Worm (Caenorhabditis elegans) whole organism, L1 larva: ENCODE data around the gene grld-1.

Experiments used
- blmp-1 ChIP-seq: fragments of 150-350 bp; optimal IDR thresholded peaks from 2 replicates; lab custom pipeline; 2014; ENCODE audit warnings: missing biosample characterization, missing genetic modification characterization
- ceh-8 ChIP-seq: fragments of 200-800 bp; sonication (Bioruptor generic); optimal IDR thresholded peaks from 2 replicates; lab custom pipeline; 2018; ENCODE audit warnings: mild to moderate bottlenecking, missing genetic modification characterization, moderate library complexity, missing compliant biosample characterization
- ceh-82 ChIP-seq, 3 experiments: fragments of 150-350 bp in 1 of 3; sonication (generic microtip) in 2 of 3; optimal IDR thresholded peaks; 2 replicates each; lab custom pipeline; 2014 to 2017; ENCODE audit warnings: missing biosample characterization in 3 of 3, missing genetic modification characterization in 3 of 3
- ceh-88 ChIP-seq: fragments of 200-800 bp; sonication (Bioruptor generic); IDR thresholded peaks from 2 replicates; pipeline ENCODE4 v1.3.6; 2022; ENCODE audit warnings: missing genetic modification characterization, missing compliant biosample characterization
- dpl-1 ChIP-seq, 3 experiments: fragments of 150-350 bp in 2 of 3; sonication (generic microtip) in 1 of 3; optimal IDR thresholded peaks; 2 replicates each; lab custom pipeline; 2014 to 2017; ENCODE audit warnings: missing biosample characterization in 3 of 3, missing genetic modification characterization in 3 of 3, missing genetic modification reagents in 3 of 3
- elt-2 ChIP-seq: sonication (generic microtip); optimal IDR thresholded peaks from 2 replicates; lab custom pipeline; 2016; ENCODE audit warnings: missing genetic modification characterization, mild to moderate bottlenecking, inconsistent platforms, missing compliant biosample characterization, missing genetic modification reagents
- elt-3 ChIP-seq, 6 experiments: fragments of 150-350 bp in 1 of 6; sonication (generic microtip); optimal IDR thresholded peaks; 2 replicates each; lab custom pipeline; 2017 to 2018; ENCODE audit warnings: missing biosample characterization in 6 of 6, missing genetic modification characterization in 6 of 6, inconsistent platforms in 1 of 6
- ets-5 ChIP-seq: fragments of 200-800 bp; sonication (Bioruptor generic); IDR thresholded peaks from 2 replicates; pipeline ENCODE4 v1.3.6; 2022; ENCODE audit warnings: missing genetic modification characterization, missing compliant biosample characterization
- fkh-4 ChIP-seq: sonication (generic microtip); optimal IDR thresholded peaks from 2 replicates; lab custom pipeline; 2016; ENCODE audit warnings: missing compliant biosample characterization, missing genetic modification characterization, borderline replicate concordance
- fos-1 ChIP-seq: fragments of 150-350 bp; optimal IDR thresholded peaks from 2 replicates; lab custom pipeline; 2014; ENCODE audit warnings: missing biosample characterization, missing genetic modification characterization
- hlh-4 ChIP-seq: sonication (generic microtip); optimal IDR thresholded peaks from 2 replicates; lab custom pipeline; 2016; ENCODE audit warnings: mild to moderate bottlenecking, missing genetic modification characterization, missing compliant biosample characterization
- hpl-2 ChIP-seq: fragments of 150-350 bp; optimal IDR thresholded peaks from 2 replicates; lab custom pipeline; 2014; ENCODE audit warnings: missing biosample characterization, missing genetic modification reagents, missing genetic modification characterization
- isw-1 ChIP-seq: fragments of 200-800 bp; sonication (Bioruptor generic); IDR thresholded peaks from 2 replicates; pipeline ENCODE4 v1.3.6; 2022; ENCODE audit warnings: missing genetic modification characterization, missing compliant biosample characterization
- lin-14 ChIP-seq: fragments of 200-800 bp; sonication (Bioruptor generic); optimal IDR thresholded peaks from 2 replicates; lab custom pipeline; 2018; ENCODE audit warnings: mild to moderate bottlenecking, missing genetic modification characterization, moderate library complexity, missing compliant biosample characterization
- lin-15B ChIP-seq: fragments of 150-350 bp; sonication (generic microtip); optimal IDR thresholded peaks from 3 replicates; lab custom pipeline; 2014; ENCODE audit warnings: missing biosample characterization, missing genetic modification characterization
- lin-35 ChIP-seq, 2 experiments: fragments of 150-350 bp; optimal IDR thresholded peaks; 2 replicates each; lab custom pipeline; 2014; ENCODE audit warnings: missing biosample characterization in 2 of 2, missing genetic modification characterization in 2 of 2, missing genetic modification reagents in 2 of 2
- mab-9 ChIP-seq: fragments of 200-800 bp; sonication (Bioruptor generic); IDR thresholded peaks from 2 replicates; pipeline ENCODE4 v1.3.6; 2022; ENCODE audit warnings: missing genetic modification reagents, missing genetic modification characterization, missing compliant biosample characterization
- mep-1 ChIP-seq: fragments of 150-350 bp; optimal IDR thresholded peaks from 2 replicates; lab custom pipeline; 2014; ENCODE audit warnings: missing biosample characterization, missing genetic modification characterization
- nhr-19 ChIP-seq: fragments of 200-800 bp; sonication (Bioruptor generic); conservative IDR thresholded peaks from 2 replicates; pipeline ENCODE4 v1.3.6; 2022; ENCODE audit warnings: missing genetic modification characterization, missing compliant biosample characterization
- nhr-20 ChIP-seq: sonication (generic microtip); optimal IDR thresholded peaks from 2 replicates; lab custom pipeline; 2016; ENCODE audit warnings: mild to moderate bottlenecking, missing genetic modification characterization, missing compliant biosample characterization
- nhr-28 ChIP-seq: fragments of 150-350 bp; optimal IDR thresholded peaks from 2 replicates; lab custom pipeline; 2014; ENCODE audit warnings: missing biosample characterization, missing genetic modification characterization
- nhr-47 ChIP-seq: sonication (generic microtip); optimal IDR thresholded peaks from 2 replicates; lab custom pipeline; 2016; ENCODE audit warnings: mild to moderate bottlenecking, missing genetic modification characterization, moderate library complexity, missing compliant biosample characterization
- nhr-77 ChIP-seq: fragments of 150-350 bp; optimal IDR thresholded peaks from 2 replicates; lab custom pipeline; 2014; ENCODE audit warnings: missing biosample characterization, missing genetic modification characterization
- nhr-84 ChIP-seq: sonication (generic microtip); optimal IDR thresholded peaks from 2 replicates; lab custom pipeline; 2017; ENCODE audit warnings: missing biosample characterization, missing genetic modification characterization
- nhr-85 ChIP-seq: sonication (generic microtip); peaks from one replicate; lab custom pipeline; 2016; ENCODE audit warnings: missing genetic modification characterization, inconsistent platforms, missing compliant biosample characterization
- nhr-90 ChIP-seq: sonication (generic microtip); optimal IDR thresholded peaks from 2 replicates; lab custom pipeline; 2016; ENCODE audit warnings: mild to moderate bottlenecking, missing genetic modification characterization, missing compliant biosample characterization; ENCODE audit not compliant: poor library complexity
- pag-3 ChIP-seq: sonication (generic microtip); optimal IDR thresholded peaks from 2 replicates; lab custom pipeline; 2017; ENCODE audit warnings: missing genetic modification characterization, mild to moderate bottlenecking, missing compliant biosample characterization, antibody characterized with exemption, borderline replicate concordance; ENCODE audit not compliant: insufficient read depth
- rnt-1 ChIP-seq: sonication (generic microtip); optimal IDR thresholded peaks from 2 replicates; lab custom pipeline; 2016; ENCODE audit warnings: mild to moderate bottlenecking, missing genetic modification characterization, moderate library complexity, missing compliant biosample characterization
- skn-1 ChIP-seq: fragments of 150-350 bp; optimal IDR thresholded peaks from 2 replicates; lab custom pipeline; 2014; ENCODE audit warnings: missing biosample characterization, missing genetic modification characterization
- snpc-4 ChIP-seq: fragments of 150-350 bp; optimal IDR thresholded peaks from 2 replicates; lab custom pipeline; 2014; ENCODE audit warnings: missing biosample characterization, missing genetic modification characterization
- snu-23 ChIP-seq: sonication (generic microtip); optimal IDR thresholded peaks from 2 replicates; lab custom pipeline; 2016; ENCODE audit warnings: missing genetic modification characterization, missing compliant biosample characterization
- sup-37 ChIP-seq: fragments of 200-800 bp; sonication (Bioruptor generic); optimal IDR thresholded peaks from 2 replicates; lab custom pipeline; 2018; ENCODE audit warnings: mild to moderate bottlenecking, missing genetic modification characterization, missing compliant biosample characterization
- swsn-7 ChIP-seq: sonication (generic microtip); optimal IDR thresholded peaks from 2 replicates; lab custom pipeline; 2016; ENCODE audit warnings: missing genetic modification characterization, missing compliant biosample characterization
- tbx-2 ChIP-seq: sonication (generic microtip); optimal IDR thresholded peaks from 2 replicates; lab custom pipeline; 2016; ENCODE audit warnings: missing genetic modification characterization, missing compliant biosample characterization
- tlp-1 ChIP-seq: fragments of 150-350 bp; optimal IDR thresholded peaks from 2 replicates; lab custom pipeline; 2014; ENCODE audit warnings: missing biosample characterization, missing genetic modification characterization
- unc-130 ChIP-seq: fragments of 150-350 bp; optimal IDR thresholded peaks from 2 replicates; lab custom pipeline; 2017; ENCODE audit warnings: missing biosample characterization, missing genetic modification characterization, inconsistent platforms
- unc-30 ChIP-seq: sonication (generic microtip); optimal IDR thresholded peaks from 2 replicates; lab custom pipeline; 2017; ENCODE audit warnings: missing biosample characterization, missing genetic modification characterization
- unc-62 ChIP-seq: fragments of 150-350 bp; optimal IDR thresholded peaks from 2 replicates; lab custom pipeline; 2014; ENCODE audit warnings: missing biosample characterization, missing genetic modification reagents, missing genetic modification characterization
- vab-15 ChIP-seq: sonication (generic microtip); optimal IDR thresholded peaks from 2 replicates; lab custom pipeline; 2017; ENCODE audit warnings: missing genotype, mild to moderate bottlenecking, missing genetic modification characterization, missing compliant biosample characterization
- xbp-1 ChIP-seq: sonication (generic microtip); optimal IDR thresholded peaks from 2 replicates; lab custom pipeline; 2016; ENCODE audit warnings: missing genetic modification characterization, missing compliant biosample characterization
- zip-4 ChIP-seq: fragments of 200-800 bp; sonication (Bioruptor generic); optimal IDR thresholded peaks from 2 replicates; lab custom pipeline; 2018; ENCODE audit warnings: mild to moderate bottlenecking, missing genetic modification characterization, moderate library complexity, missing compliant biosample characterization

The grld-1 gene

DNA sequence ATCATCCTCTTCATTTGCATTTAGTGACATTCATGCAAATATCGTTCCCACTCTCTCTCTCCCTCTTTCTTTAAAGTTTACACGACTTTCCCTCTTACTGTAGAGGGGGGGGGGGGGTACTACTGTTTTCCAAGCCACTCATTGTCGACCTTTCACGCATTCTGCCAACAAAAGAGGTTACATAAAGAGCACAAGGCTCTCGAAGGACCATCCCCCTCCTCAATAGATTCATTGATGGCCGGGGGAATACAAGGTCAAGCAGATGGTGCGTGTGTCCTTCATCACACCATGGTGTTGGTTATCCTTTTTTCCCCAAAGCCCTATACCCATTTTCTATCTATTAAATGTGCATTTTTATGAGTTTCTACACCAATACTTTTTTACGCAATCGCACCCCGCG, 47.3 kb upstream of the grld-1 start:
- TF ChIP-seq nhr-47 (tag; lab: Kevin White, UChicago) = no peak

DNA sequence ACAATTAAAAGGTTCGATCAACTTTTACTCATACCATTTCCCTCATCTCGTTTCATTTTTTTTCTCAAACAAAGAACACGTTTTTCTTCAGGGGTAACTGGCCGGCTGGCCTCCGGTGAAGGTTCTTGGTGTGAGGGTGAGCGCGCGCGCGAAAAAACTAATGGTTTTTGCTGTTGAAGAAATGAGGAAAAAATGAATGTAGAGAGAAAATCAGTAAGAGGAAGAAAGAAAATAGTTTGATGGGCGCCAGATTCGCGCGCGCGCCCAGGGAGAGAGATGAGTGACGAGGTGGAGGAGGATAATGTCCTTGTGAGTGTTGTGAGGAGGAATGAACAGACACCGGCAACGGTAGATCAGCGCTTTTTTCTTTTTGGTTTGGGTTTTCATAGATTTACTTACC, 45.3 kb upstream of the grld-1 start:
- TF ChIP-seq vab-15 (tag; lab: Kevin White, UChicago) (no peak), mep-1 (tag; lab: Kevin White, UChicago) (peak; percentile 31), nhr-28 (tag; lab: Kevin White, UChicago) (no peak), blmp-1 (peak; percentile 89), lin-35 (GFP tag; optimal IDR thresholded peaks at IDR 0.05; lab: Kevin White, UChicago) (peak in 1 of 2 experiments; percentile 40), dpl-1 (GFP tag; optimal IDR thresholded peaks at IDR 0.05; lab: Kevin White, UChicago) (peak in 1 of 3 experiments; percentile 38), hpl-2 (GFP tag; lab: Kevin White, UChicago) (no peak), pag-3 (tag; lab: Kevin White, UChicago) (no peak), unc-62 (GFP tag; lab: Kevin White, UChicago) (no peak), fos-1 (tag; lab: Kevin White, UChicago) (no peak), tlp-1 (tag; lab: Kevin White, UChicago) (no peak), lin-15B (tag; lab: Kevin White, UChicago) (no peak), skn-1 (no peak), nhr-90 (tag; lab: Kevin White, UChicago) (no peak), ceh-82 (tag; optimal IDR thresholded peaks at IDR 0.05; lab: Kevin White, UChicago) (peak in 1 of 3 experiments; percentile 10), nhr-77 (no peak), elt-3 (tag; optimal IDR thresholded peaks at IDR 0.05; lab: Kevin White, UChicago) (no peak), xbp-1 (no peak), snu-23 (GFP tag; lab: Kevin White, UChicago) (peak; percentile 33), nhr-20 (tag; lab: Kevin White, UChicago) (peak; percentile 12), lin-14 (GFP tag; lab: Kevin White, UChicago) (peak; percentile 74), nhr-84 (no peak)
- TF ChIP-seq, all 84 proteins: peak for 8

DNA sequence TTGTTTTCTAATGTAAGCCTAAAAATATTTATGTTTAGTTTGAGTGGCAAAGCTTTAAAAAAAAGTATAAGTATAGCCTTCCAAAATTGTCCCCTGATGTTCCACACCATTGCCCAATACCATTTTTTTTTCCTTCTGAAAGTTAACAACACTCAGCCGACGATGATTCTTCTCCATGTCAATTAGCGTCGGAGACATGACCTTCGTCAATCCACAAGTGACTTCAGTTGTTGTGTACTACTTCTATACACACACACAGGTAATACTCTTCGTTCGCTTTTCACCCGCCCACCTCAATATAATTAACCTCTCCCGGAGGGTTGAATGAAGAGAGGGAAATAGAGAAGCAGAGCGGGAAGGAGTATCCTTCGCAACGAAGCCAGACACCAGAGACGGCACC, 39.0 kb upstream of the grld-1 start, which contains the start of gene cutl-24:
cutl-24 (plus strand) TSS at position 301 of the 400 bp plus-strand sequence.
- TF ChIP-seq ceh-8 (GFP tag; lab: Kevin White, UChicago) (no peak), tbx-2 (tag; lab: Kevin White, UChicago) (no peak), sup-37 (GFP tag; lab: Kevin White, UChicago) (no peak), lin-35 (GFP tag; optimal IDR thresholded peaks at IDR 0.05; lab: Kevin White, UChicago) (no peak), nhr-47 (tag; lab: Kevin White, UChicago) (no peak), nhr-85 (tag; lab: Kevin White, UChicago) (peak; percentile 61), zip-4 (no peak), nhr-19 (GFP tag; lab: Robert Waterston, UW) (no peak), swsn-7 (no peak), hlh-4 (tag; lab: Kevin White, UChicago) (no peak), rnt-1 (tag; lab: Kevin White, UChicago) (no peak), unc-30 (tag; lab: Kevin White, UChicago) (no peak), blmp-1 (peak; percentile 18), snu-23 (GFP tag; lab: Kevin White, UChicago) (no peak)

DNA sequence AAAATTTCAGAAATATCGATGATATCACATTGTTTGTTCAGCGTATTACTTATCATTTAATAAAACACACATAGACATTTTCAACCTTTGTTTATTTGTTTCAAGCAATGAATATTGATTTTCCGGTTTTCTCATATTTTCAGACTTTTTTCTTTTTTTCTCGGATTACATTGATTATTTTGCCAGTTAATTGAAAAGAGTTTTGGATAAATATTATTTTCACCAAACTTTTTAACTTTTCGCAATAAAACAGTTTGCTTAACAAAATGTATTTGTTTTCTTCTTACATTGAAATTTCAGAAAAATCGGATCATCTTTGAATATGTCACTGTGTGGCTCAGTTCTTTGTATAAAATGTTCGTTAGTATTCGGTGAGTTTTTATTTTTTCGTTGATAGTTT, 36.8 kb upstream of the grld-1 start, which contains the start of gene Y38C1AA.6:
Y38C1AA.6 (plus strand) TSS at position 301 of the 400 bp plus-strand sequence.
- TF ChIP-seq rnt-1 (tag; lab: Kevin White, UChicago) = no peak
- TF ChIP-seq ceh-88 (GFP tag; lab: Robert Waterston, UW) = no peak
- no peak for TF ChIP-seq unc-130
- no peak for TF ChIP-seq dpl-1 (GFP tag; optimal IDR thresholded peaks at IDR 0.05; lab: Kevin White, UChicago)
- no peak for TF ChIP-seq elt-2 (tag; lab: Kevin White, UChicago)
- TF ChIP-seq snu-23 (GFP tag; lab: Kevin White, UChicago) = no peak
- TF ChIP-seq snpc-4 (tag; lab: Kevin White, UChicago) = no peak
- no peak for TF ChIP-seq sup-37 (GFP tag; lab: Kevin White, UChicago)
- TF ChIP-seq fkh-4 (tag; lab: Kevin White, UChicago) = no peak
- TF ChIP-seq blmp-1 = no peak
- TF ChIP-seq nhr-47 (tag; lab: Kevin White, UChicago) = no peak
- no peak for TF ChIP-seq ets-5 (GFP tag; lab: Robert Waterston, UW)
- no peak for TF ChIP-seq mab-9 (GFP tag; lab: Robert Waterston, UW)
- no peak for TF ChIP-seq isw-1 (GFP tag; lab: Robert Waterston, UW)
- TF ChIP-seq unc-30 (tag; lab: Kevin White, UChicago) = no peak
- no peak for TF ChIP-seq zip-4
- no peak for TF ChIP-seq nhr-84
